Worm (Caenorhabditis elegans): ENCODE measurements around the gene ceh-60.

The ceh-60 gene

ce11 chrX:6499736-6500135, 30.2 kb downstream of the ceh-60 start, which contains the start of gene actl-1:
Gene actl-1, minus strand, starts transcription at chrX:6499836.
- TF ChIP-seq scrt-1 (GFP tag; IDR thresholded peaks at IDR 0.05) (no peak), hmg-4 (GFP tag; optimal IDR thresholded peaks at IDR 0.05) (no peak), tra-4 (tag; optimal IDR thresholded peaks at IDR 0.05) (no peak), flt-1 (GFP tag; IDR thresholded peaks at IDR 0.05) (no peak), hmbx-1 (tag; optimal IDR thresholded peaks at IDR 0.05) (no peak), aly-1 (tag; optimal IDR thresholded peaks at IDR 0.05) (no peak), tbx-11 (GFP tag; IDR thresholded peaks at IDR 0.05) (no peak), ceh-13 (GFP tag; optimal IDR thresholded peaks at IDR 0.05) (no peak)

- TF ChIP-seq hnd-1 (tag; optimal IDR thresholded peaks at IDR 0.05) (no peak), hmbx-1 (tag; optimal IDR thresholded peaks at IDR 0.05) (no peak), tbx-11 (GFP tag; IDR thresholded peaks at IDR 0.05) (no peak), tra-4 (tag; optimal IDR thresholded peaks at IDR 0.05) (no peak), ceh-13 (GFP tag; optimal IDR thresholded peaks at IDR 0.05) (no peak), F13C5.2 (tag; optimal IDR thresholded peaks at IDR 0.05) (no peak)
These were observed 45.2 kb downstream of the ceh-60 start, which contains the start of gene gar-1 for ce11 chrX:6484780-6485179. Gene gar-1, minus strand, starts transcription at chrX:6484880.

- no peak for TF ChIP-seq ama-1 (optimal IDR thresholded peaks at IDR 0.05)
- TF ChIP-seq ceh-36 (tag; optimal IDR thresholded peaks at IDR 0.05) = no peak
- TF ChIP-seq F13C5.2 (tag; optimal IDR thresholded peaks at IDR 0.05) = no peak
- TF ChIP-seq tra-4 (tag; optimal IDR thresholded peaks at IDR 0.05) = no peak
- TF ChIP-seq scrt-1 (GFP tag; IDR thresholded peaks at IDR 0.05) = no peak
- no peak for TF ChIP-seq hmg-4 (GFP tag; optimal IDR thresholded peaks at IDR 0.05)
- no peak for TF ChIP-seq B0310.2 (tag; optimal IDR thresholded peaks at IDR 0.05)
- TF ChIP-seq ets-7 (tag; optimal IDR thresholded peaks at IDR 0.05) = no peak
- no peak for TF ChIP-seq flt-1 (GFP tag; IDR thresholded peaks at IDR 0.05)
- no peak for TF ChIP-seq sea-1 (GFP tag; conservative IDR thresholded peaks at IDR 0.05)
- TF ChIP-seq tbx-11 (GFP tag; IDR thresholded peaks at IDR 0.05) = no peak
- no peak for TF ChIP-seq hmbx-1 (tag; optimal IDR thresholded peaks at IDR 0.05)
- no peak for TF ChIP-seq aly-1 (tag; optimal IDR thresholded peaks at IDR 0.05)
- no peak for TF ChIP-seq pes-1 (GFP tag; IDR thresholded peaks at IDR 0.05)
- TF ChIP-seq tbx-37 (GFP tag; conservative IDR thresholded peaks at IDR 0.05) = no peak
These were observed 53.4 kb downstream of the ceh-60 start, which contains the start of gene C15B12.1 for ce11 chrX:6476540-6476939. Gene C15B12.1, plus strand, starts transcription at chrX:6476810.

- no peak for TF ChIP-seq B0310.2 (tag; optimal IDR thresholded peaks at IDR 0.05)
These were observed 56.1 kb downstream of the ceh-60 start, which contains the start of the genes C15B12.4 and C15B12.8 for ce11 chrX:6473698-6474314. Gene C15B12.4, minus strand, starts transcription at chrX:6473748. Gene C15B12.8, plus strand, starts transcription at chrX:6474264.

All from whole organism, early embryonic.